Worm (Caenorhabditis elegans): Measurements from ENCODE around the gene F53F8.4.

DNA sequence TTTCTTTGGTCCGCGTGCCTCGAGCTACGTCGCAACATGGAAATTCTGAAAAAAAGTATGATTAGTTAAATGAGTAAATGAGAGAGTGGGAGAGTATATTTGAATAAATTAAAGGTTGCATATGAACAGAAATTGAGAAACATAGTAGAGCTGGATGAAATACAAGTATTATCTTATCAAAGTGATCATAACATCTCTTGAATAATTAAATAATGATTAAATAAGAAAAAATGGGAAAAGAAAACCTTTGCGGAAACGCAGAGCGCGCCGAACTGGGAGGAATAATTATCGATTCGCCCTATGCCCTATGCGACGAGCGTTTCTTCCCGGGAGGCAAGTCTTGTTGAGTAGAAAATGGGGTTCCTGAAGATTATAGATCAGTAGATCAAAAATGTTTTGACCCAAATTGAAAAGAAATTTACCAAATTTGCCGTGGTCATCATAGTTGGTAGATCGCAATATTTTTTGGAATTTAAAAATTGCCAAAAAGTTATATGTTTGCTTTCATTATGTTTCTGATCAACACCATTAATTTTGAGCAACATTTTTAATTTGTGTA is 1.9 kb downstream of the F53F8.4 start, which contains the start of gene F53F8.3:
- TF ChIP-seq unc-62 (GFP tag; optimal IDR thresholded peaks at IDR 0.05), result no peak
- TF ChIP-seq crh-2 (tag; optimal IDR thresholded peaks at IDR 0.05), result no peak
